Worm (Caenorhabditis elegans) whole organism, young adult: ENCODE results near the gene grd-12.

Source experiments
- B0019.2 ChIP-seq: fragments of 200-800 bp; sonication (Bioruptor generic); conservative IDR thresholded peaks from 2 replicates; pipeline ENCODE4 v1.3.6; 2022; ENCODE audit warnings: missing genetic modification reagents, missing genetic modification characterization, missing compliant biosample characterization
- B0336.3 ChIP-seq: fragments of 200-800 bp; sonication (Bioruptor generic); IDR thresholded peaks from 2 replicates; pipeline ENCODE4 v1.3.6; 2022; ENCODE audit warnings: missing genetic modification characterization, missing compliant biosample characterization
- C06A6.2 ChIP-seq: fragments of 200-800 bp; sonication (Bioruptor generic); conservative IDR thresholded peaks from 2 replicates; pipeline ENCODE4 v1.3.6; 2022; ENCODE audit warnings: missing genetic modification characterization, missing compliant biosample characterization
- F49E8.2 ChIP-seq: sonication (generic microtip); optimal IDR thresholded peaks from 3 replicates; lab custom pipeline; 2017; ENCODE audit warnings: missing genetic modification characterization, mild to moderate bottlenecking, missing compliant biosample characterization, antibody characterized with exemption, moderate library complexity; ENCODE audit not compliant: insufficient read depth
- F52B5.7 ChIP-seq: sonication (generic microtip); optimal IDR thresholded peaks from 2 replicates; lab custom pipeline; 2016; ENCODE audit warnings: mild to moderate bottlenecking, missing genetic modification characterization, missing compliant biosample characterization
- Y53G8AR.9 ChIP-seq: fragments of 200-800 bp; sonication (Bioruptor generic); conservative IDR thresholded peaks from 2 replicates; pipeline ENCODE4 v1.3.6; 2022; ENCODE audit warnings: missing genetic modification reagents, missing genetic modification characterization, missing compliant biosample characterization
- Y56A3A.18 ChIP-seq: fragments of 200-800 bp; sonication (Bioruptor generic); IDR thresholded peaks from 2 replicates; pipeline ENCODE4 v1.3.6; 2022; ENCODE audit warnings: missing genetic modification reagents, missing genetic modification characterization, missing compliant biosample characterization
- Y67H2A.10 ChIP-seq: fragments of 200-800 bp; sonication (Bioruptor generic); conservative IDR thresholded peaks from 2 replicates; pipeline ENCODE4 v1.3.6; 2022; ENCODE audit warnings: missing genetic modification reagents, missing genetic modification characterization, missing compliant biosample characterization
- ZK185.1 ChIP-seq: sonication (generic microtip); optimal IDR thresholded peaks from 2 replicates; lab custom pipeline; 2016; ENCODE audit warnings: mild to moderate bottlenecking, missing genetic modification characterization, missing compliant biosample characterization; ENCODE audit not compliant: poor library complexity, severe bottlenecking
- akir-1 ChIP-seq: fragments of 200-800 bp; sonication (Bioruptor generic); optimal IDR thresholded peaks from 2 replicates; lab custom pipeline; 2018; ENCODE audit warnings: mild to moderate bottlenecking, missing genetic modification characterization, moderate library complexity, missing compliant biosample characterization
- ama-1 ChIP-seq, 3 experiments: fragments of 150-350 bp in 1 of 3; sonication (generic microtip) in 2 of 3; optimal IDR thresholded peaks; 2 replicates each; lab custom pipeline; 2014 to 2018; ENCODE audit warnings: missing biosample characterization in 2 of 3, missing genetic modification characterization in 2 of 3, missing genetic modification reagents in 2 of 3
- aptf-3 ChIP-seq: fragments of 200-800 bp; sonication (Bioruptor generic); IDR thresholded peaks from 2 replicates; pipeline ENCODE4 v1.3.6; 2022; ENCODE audit warnings: missing genetic modification characterization, missing compliant biosample characterization
- attf-3 ChIP-seq: fragments of 200-800 bp; sonication (Bioruptor generic); conservative IDR thresholded peaks from 2 replicates; pipeline ENCODE4 v1.3.6; 2022; ENCODE audit warnings: missing genetic modification reagents, missing genetic modification characterization, missing compliant biosample characterization
- attf-6 ChIP-seq: fragments of 200-800 bp; sonication (Bioruptor generic); IDR thresholded peaks from 2 replicates; pipeline ENCODE4 v1.3.6; 2022; ENCODE audit warnings: missing genetic modification reagents, missing genetic modification characterization, missing compliant biosample characterization
- bed-1 ChIP-seq: fragments of 200-800 bp; sonication (Bioruptor generic); IDR thresholded peaks from 2 replicates; pipeline ENCODE4 v1.3.6; 2022; ENCODE audit warnings: missing genetic modification reagents, missing genetic modification characterization, missing compliant biosample characterization
- bed-2 ChIP-seq: fragments of 200-800 bp; sonication (Bioruptor generic); IDR thresholded peaks from 2 replicates; pipeline ENCODE4 v1.3.6; 2022; ENCODE audit warnings: missing genetic modification reagents, missing genetic modification characterization, missing compliant biosample characterization
- cebp-2 ChIP-seq: fragments of 200-800 bp; sonication (Bioruptor generic); IDR thresholded peaks from 2 replicates; pipeline ENCODE4 v1.3.6; 2022; ENCODE audit warnings: missing genetic modification characterization, missing compliant biosample characterization
- ceh-27 ChIP-seq: fragments of 200-800 bp; sonication (Bioruptor generic); optimal IDR thresholded peaks from 2 replicates; lab custom pipeline; 2018; ENCODE audit warnings: mild to moderate bottlenecking, missing genetic modification characterization, moderate library complexity, missing compliant biosample characterization
- ceh-58 ChIP-seq: fragments of 200-800 bp; sonication (Bioruptor generic); IDR thresholded peaks from 2 replicates; pipeline ENCODE4 v1.3.6; 2022; ENCODE audit warnings: missing genetic modification characterization, missing compliant biosample characterization
- ceh-79 ChIP-seq: sonication (generic microtip); optimal IDR thresholded peaks from 2 replicates; lab custom pipeline; 2017; ENCODE audit warnings: mild to moderate bottlenecking, missing genetic modification characterization, missing compliant biosample characterization
- ceh-91 ChIP-seq: fragments of 200-800 bp; sonication (Bioruptor generic); IDR thresholded peaks from 2 replicates; pipeline ENCODE4 v1.3.6; 2022; ENCODE audit warnings: missing genetic modification reagents, missing genetic modification characterization, missing compliant biosample characterization
- dox-1 ChIP-seq: fragments of 200-800 bp; sonication (Bioruptor generic); IDR thresholded peaks from 2 replicates; pipeline ENCODE4 v1.3.6; 2022; ENCODE audit warnings: missing genetic modification reagents, missing genetic modification characterization, missing compliant biosample characterization
- egl-44 ChIP-seq: fragments of 200-800 bp; sonication (Bioruptor generic); IDR thresholded peaks from 2 replicates; pipeline ENCODE4 v1.3.6; 2022; ENCODE audit warnings: missing genetic modification reagents, missing genetic modification characterization, missing compliant biosample characterization
- egrh-3 ChIP-seq: fragments of 200-800 bp; sonication (Bioruptor generic); IDR thresholded peaks from 2 replicates; pipeline ENCODE4 v1.3.6; 2022; ENCODE audit warnings: missing genetic modification reagents, missing genetic modification characterization, missing compliant biosample characterization
- ekl-4 ChIP-seq: fragments of 200-800 bp; sonication (Bioruptor generic); IDR thresholded peaks from 2 replicates; pipeline ENCODE4 v1.3.6; 2022; ENCODE audit warnings: missing genetic modification reagents, missing genetic modification characterization, missing compliant biosample characterization
- ets-4 ChIP-seq: fragments of 200-800 bp; sonication (Bioruptor generic); optimal IDR thresholded peaks from 2 replicates; lab custom pipeline; 2018; ENCODE audit warnings: mild to moderate bottlenecking, missing genetic modification characterization, missing compliant biosample characterization
- hlh-26 ChIP-seq: fragments of 200-800 bp; sonication (Bioruptor generic); conservative IDR thresholded peaks from 2 replicates; pipeline ENCODE4 v1.3.6; 2022; ENCODE audit warnings: missing genetic modification reagents, missing genetic modification characterization, missing compliant biosample characterization
- hsf-1 ChIP-seq: fragments of 200-800 bp; sonication (Bioruptor generic); IDR thresholded peaks from 2 replicates; pipeline ENCODE4 v1.3.6; 2022; ENCODE audit warnings: missing genetic modification reagents, missing genetic modification characterization, missing compliant biosample characterization
- lin-26 ChIP-seq: fragments of 200-800 bp; sonication (Bioruptor generic); IDR thresholded peaks from 2 replicates; pipeline ENCODE4 v1.3.6; 2022; ENCODE audit warnings: missing genetic modification reagents, missing genetic modification characterization, missing compliant biosample characterization
- lir-1 ChIP-seq: fragments of 200-800 bp; sonication (Bioruptor generic); conservative IDR thresholded peaks from 2 replicates; pipeline ENCODE4 v1.3.6; 2022; ENCODE audit warnings: missing genetic modification reagents, missing genetic modification characterization, missing compliant biosample characterization
- lsl-1 ChIP-seq: fragments of 200-800 bp; sonication (Bioruptor generic); optimal IDR thresholded peaks from 2 replicates; lab custom pipeline; 2018; ENCODE audit warnings: mild to moderate bottlenecking, missing genetic modification characterization, moderate library complexity, missing compliant biosample characterization
- madf-8 ChIP-seq: fragments of 200-800 bp; sonication (Bioruptor generic); conservative IDR thresholded peaks from 2 replicates; pipeline ENCODE4 v1.3.6; 2022; ENCODE audit warnings: missing genetic modification reagents, missing genetic modification characterization, missing compliant biosample characterization
- mcd-1 ChIP-seq: fragments of 200-800 bp; sonication (Bioruptor generic); IDR thresholded peaks from 2 replicates; pipeline ENCODE4 v1.3.6; 2022; ENCODE audit warnings: missing genetic modification reagents, missing genetic modification characterization, missing compliant biosample characterization
- mxl-1 ChIP-seq: sonication (generic microtip); optimal IDR thresholded peaks from 2 replicates; lab custom pipeline; 2016; ENCODE audit warnings: missing genetic modification characterization, missing compliant biosample characterization
- nfya-2 ChIP-seq: fragments of 200-800 bp; sonication (Bioruptor generic); IDR thresholded peaks from 2 replicates; pipeline ENCODE4 v1.3.6; 2022; ENCODE audit warnings: missing genetic modification reagents, missing genetic modification characterization, missing compliant biosample characterization
- nhr-120 ChIP-seq: fragments of 200-800 bp; sonication (Bioruptor generic); IDR thresholded peaks from 2 replicates; pipeline ENCODE4 v1.3.6; 2022; ENCODE audit warnings: missing genetic modification characterization, missing compliant biosample characterization
- nhr-179 ChIP-seq: sonication (generic microtip); optimal IDR thresholded peaks from 2 replicates; lab custom pipeline; 2016; ENCODE audit warnings: mild to moderate bottlenecking, missing genetic modification characterization, missing compliant biosample characterization
- nhr-27 ChIP-seq: fragments of 200-800 bp; sonication (Bioruptor generic); optimal IDR thresholded peaks from 2 replicates; lab custom pipeline; 2018; ENCODE audit warnings: mild to moderate bottlenecking, missing genetic modification characterization, moderate library complexity, missing compliant biosample characterization
- pbrm-1 ChIP-seq: fragments of 200-800 bp; sonication (Bioruptor generic); IDR thresholded peaks from 2 replicates; pipeline ENCODE4 v1.3.6; 2022; ENCODE audit warnings: missing genetic modification reagents, missing genetic modification characterization, missing compliant biosample characterization
- somi-1 ChIP-seq: fragments of 200-800 bp; sonication (Bioruptor generic); optimal IDR thresholded peaks from 2 replicates; lab custom pipeline; 2018; ENCODE audit warnings: mild to moderate bottlenecking, missing genetic modification characterization, missing compliant biosample characterization
- sptf-2 ChIP-seq: fragments of 200-800 bp; sonication (Bioruptor generic); optimal IDR thresholded peaks from 2 replicates; lab custom pipeline; 2018; ENCODE audit warnings: mild to moderate bottlenecking, missing genetic modification characterization, missing compliant biosample characterization
- tbp1 ChIP-seq: fragments of 200-800 bp; sonication (Bioruptor generic); optimal IDR thresholded peaks from 2 replicates; lab custom pipeline; 2018; ENCODE audit warnings: mild to moderate bottlenecking, missing genetic modification characterization, missing compliant biosample characterization
- tbx-9 ChIP-seq: sonication (generic microtip); optimal IDR thresholded peaks from 2 replicates; lab custom pipeline; 2016; ENCODE audit warnings: borderline replicate concordance, missing genetic modification characterization, inconsistent platforms, missing compliant biosample characterization
- xnd-1 ChIP-seq: sonication (generic microtip); optimal IDR thresholded peaks from 2 replicates; lab custom pipeline; 2016; ENCODE audit warnings: missing genotype, missing genetic modification reagents, missing genetic modification characterization, missing compliant biosample characterization
- zim-3 ChIP-seq: sonication (generic microtip); optimal IDR thresholded peaks from 2 replicates; lab custom pipeline; 2017; ENCODE audit warnings: mild to moderate bottlenecking, missing genetic modification characterization, moderate library complexity, missing compliant biosample characterization
- ztf-22 ChIP-seq: fragments of 200-800 bp; sonication (Bioruptor generic); optimal IDR thresholded peaks from 2 replicates; lab custom pipeline; 2018; ENCODE audit warnings: mild to moderate bottlenecking, missing genetic modification characterization, moderate library complexity, missing compliant biosample characterization
- ztf-25 ChIP-seq: fragments of 200-800 bp; sonication (Bioruptor generic); IDR thresholded peaks from 2 replicates; pipeline ENCODE4 v1.3.6; 2022; ENCODE audit warnings: missing genetic modification reagents, missing genetic modification characterization, missing compliant biosample characterization
- ztf-26 ChIP-seq: sonication (generic microtip); optimal IDR thresholded peaks from 2 replicates; lab custom pipeline; 2017; ENCODE audit warnings: missing genetic modification characterization, missing compliant biosample characterization
- ztf-3 ChIP-seq: fragments of 200-800 bp; sonication (Bioruptor generic); optimal IDR thresholded peaks from 2 replicates; lab custom pipeline; 2018; ENCODE audit warnings: mild to moderate bottlenecking, missing genetic modification characterization, missing compliant biosample characterization

The grd-12 gene

DNA sequence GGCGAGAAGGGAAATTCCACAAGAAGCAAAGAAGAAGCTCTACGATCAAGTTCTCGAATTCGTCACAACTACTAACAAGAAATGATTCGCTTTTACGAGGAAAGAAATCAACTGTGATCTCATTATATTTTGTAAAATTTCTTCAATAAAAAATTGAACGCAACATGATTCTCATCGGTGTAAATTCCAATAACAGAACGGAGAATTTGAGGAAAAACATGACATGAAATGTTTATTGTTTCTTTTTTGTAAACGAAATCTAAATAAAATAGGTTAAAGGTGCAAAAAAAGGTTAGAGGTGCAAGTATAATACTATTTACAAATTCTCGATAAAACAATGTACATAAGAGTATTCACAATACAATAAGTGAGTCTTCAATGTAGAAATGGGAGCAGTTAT lies 13.2 kb downstream of the grd-12 start (continued):
- no peak; the same call in 1 of the 2 replicates for TF ChIP-seq lin-26
- TF ChIP-seq Y67H2A.10 (GFP tag; lab: Robert Waterston, UW), result no peak
- no peak for TF ChIP-seq ama-1 (optimal IDR thresholded peaks at IDR 0.05; lab: Kevin White, UChicago)
- peak in 1 of 2 experiments; percentile 49 for TF ChIP-seq ama-1 (GFP tag; optimal IDR thresholded peaks at IDR 0.05; lab: Kevin White, UChicago)
- peak; percentile 84 for TF ChIP-seq B0336.3 (GFP tag; lab: Robert Waterston, UW)
- TF ChIP-seq attf-6 (GFP tag; lab: Robert Waterston, UW), result peak; percentile 84
- TF ChIP-seq cebp-2 (GFP tag; lab: Robert Waterston, UW), result no peak
- peak; percentile 77 for TF ChIP-seq F49E8.2 (tag; lab: Kevin White, UChicago)
- TF ChIP-seq ceh-58 (GFP tag; lab: Robert Waterston, UW), result no peak
- no peak for TF ChIP-seq mxl-1
- no peak for TF ChIP-seq akir-1 (GFP tag; lab: Kevin White, UChicago)
- no peak for TF ChIP-seq Y56A3A.18 (GFP tag; lab: Robert Waterston, UW)
- TF ChIP-seq tbx-9 (tag; lab: Kevin White, UChicago), result no peak
- TF ChIP-seq zim-3 (tag; lab: Kevin White, UChicago), result no peak
- TF ChIP-seq madf-8 (GFP tag; lab: Robert Waterston, UW), result peak; percentile 23; the same call in 1 of the 2 replicates
- 0 out of 2 replicates have a peak, but pooled peaks have one; percentile 13 for TF ChIP-seq pbrm-1 (GFP tag; lab: Robert Waterston, UW)
- TF ChIP-seq hsf-1 (GFP tag; lab: Robert Waterston, UW), result peak; percentile 79
- no peak for TF ChIP-seq ztf-3
- no peak for TF ChIP-seq bed-2 (GFP tag; lab: Robert Waterston, UW)
- no peak for TF ChIP-seq lir-1
- no peak for TF ChIP-seq B0019.2 (GFP tag; lab: Robert Waterston, UW)
- peak; percentile 21 for TF ChIP-seq xnd-1 (tag; lab: Kevin White, UChicago)
- no peak for TF ChIP-seq ztf-26 (tag; lab: Kevin White, UChicago)
- no peak for TF ChIP-seq nfya-2
- no peak for TF ChIP-seq ceh-27 (GFP tag; lab: Kevin White, UChicago)
- TF ChIP-seq bed-1 (GFP tag; lab: Robert Waterston, UW), result no peak
- peak; percentile 46 for TF ChIP-seq lsl-1 (GFP tag; lab: Kevin White, UChicago)
- no peak for TF ChIP-seq egrh-3
- peak; percentile 44; the same call in 1 of the 2 replicates for TF ChIP-seq egl-44 (GFP tag; lab: Robert Waterston, UW)
- TF ChIP-seq ZK185.1 (tag; lab: Kevin White, UChicago), result no peak
- no peak for TF ChIP-seq sptf-2 (GFP tag; lab: Kevin White, UChicago)
- TF ChIP-seq dox-1 (GFP tag; lab: Robert Waterston, UW), result no peak; the same call in 1 of the 2 replicates
- no peak for TF ChIP-seq somi-1 (GFP tag; lab: Kevin White, UChicago)
- TF ChIP-seq ets-4 (GFP tag; lab: Kevin White, UChicago), result no peak
- TF ChIP-seq ceh-79 (tag; lab: Kevin White, UChicago), result no peak
- TF ChIP-seq tbp1 (GFP tag; lab: Kevin White, UChicago), result peak; percentile 42
- no peak for TF ChIP-seq ztf-22 (GFP tag; lab: Kevin White, UChicago)
- no peak for TF ChIP-seq nhr-120 (GFP tag; lab: Robert Waterston, UW)
- TF ChIP-seq ztf-25 (GFP tag; lab: Robert Waterston, UW), result no peak
- no peak for TF ChIP-seq hlh-26 (GFP tag; lab: Robert Waterston, UW)
- no peak for TF ChIP-seq attf-3
- no peak for TF ChIP-seq C06A6.2 (GFP tag; lab: Robert Waterston, UW)
- peak; percentile 83; the same call in 1 of the 2 replicates for TF ChIP-seq Y53G8AR.9 (GFP tag; lab: Robert Waterston, UW)
- no peak for TF ChIP-seq mcd-1 (GFP tag; lab: Robert Waterston, UW)
- no peak for TF ChIP-seq aptf-3
- no peak for TF ChIP-seq ceh-91
- no peak for TF ChIP-seq nhr-179
- TF ChIP-seq ekl-4 (GFP tag; lab: Robert Waterston, UW), result peak; percentile 72
- TF ChIP-seq nhr-27, result no peak
- no peak for TF ChIP-seq F52B5.7 (tag; lab: Kevin White, UChicago)
